Worm (Caenorhabditis elegans) whole organism, L1 larva: ENCODE data around the gene F35H10.2.

ENCODE experiments used
- isw-1 ChIP-seq: fragments of 200-800 bp; sonication (Bioruptor generic); IDR thresholded peaks from 2 replicates; pipeline ENCODE4 v1.3.6; 2022; ENCODE audit warnings: missing genetic modification characterization, missing compliant biosample characterization
- lin-14 ChIP-seq: fragments of 200-800 bp; sonication (Bioruptor generic); optimal IDR thresholded peaks from 2 replicates; lab custom pipeline; 2018; ENCODE audit warnings: mild to moderate bottlenecking, missing genetic modification characterization, moderate library complexity, missing compliant biosample characterization
- nhr-76 ChIP-seq: sonication (generic microtip); optimal IDR thresholded peaks from 2 replicates; lab custom pipeline; 2017; ENCODE audit warnings: missing biosample characterization, missing genetic modification characterization
- unc-62 ChIP-seq: fragments of 150-350 bp; optimal IDR thresholded peaks from 2 replicates; lab custom pipeline; 2014; ENCODE audit warnings: missing biosample characterization, missing genetic modification reagents, missing genetic modification characterization

DNA sequence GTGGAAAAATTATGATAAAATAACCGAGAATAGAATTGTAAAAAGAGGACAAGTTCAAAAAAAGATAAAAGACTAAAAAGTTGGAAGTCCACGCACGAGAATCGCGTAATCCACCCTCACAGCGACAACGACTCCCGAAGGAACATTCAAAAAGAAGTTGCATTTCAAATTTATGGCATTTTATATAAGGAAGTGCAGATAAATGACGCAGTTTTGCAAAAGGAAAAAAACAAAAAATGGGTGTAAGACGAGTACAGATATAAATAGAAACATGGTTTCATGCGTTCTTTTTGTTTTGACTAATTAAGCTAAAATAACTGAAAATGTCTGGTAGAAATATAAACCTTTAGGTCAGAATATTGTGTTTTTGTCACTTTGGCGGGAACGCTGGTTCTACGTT is 45.8 kb upstream of the F35H10.2 start:
- TF ChIP-seq lin-14 (GFP tag; lab: Kevin White, UChicago) (no peak), unc-62 (GFP tag; lab: Kevin White, UChicago) (no peak), nhr-76 (no peak), isw-1 (no peak)
